Worm (Caenorhabditis elegans): ENCODE results near the gene F07G11.4.

ce11 chrV:7295270-7295669 is at the start of gene F07G11.4:
- no peak for TF ChIP-seq tlf-1 (GFP tag; optimal IDR thresholded peaks at IDR 0.05)
- TF ChIP-seq B0035.1 (tag; optimal IDR thresholded peaks at IDR 0.05), result no peak
- no peak for TF ChIP-seq pha-4 (tag; optimal IDR thresholded peaks at IDR 0.05)
- no peak for TF ChIP-seq mcd-1 (GFP tag; IDR thresholded peaks at IDR 0.05)
- TF ChIP-seq fkh-3 (tag; optimal IDR thresholded peaks at IDR 0.05), result no peak
- no peak for TF ChIP-seq lin-35 (GFP tag; optimal IDR thresholded peaks at IDR 0.05)
- TF ChIP-seq him-1 (tag; optimal IDR thresholded peaks at IDR 0.05), result no peak
- no peak for TF ChIP-seq ama-1 (optimal IDR thresholded peaks at IDR 0.05)
- no peak for TF ChIP-seq ama-1 (GFP tag; optimal IDR thresholded peaks at IDR 0.05)
- TF ChIP-seq lin-26 (GFP tag; IDR thresholded peaks at IDR 0.05), result no peak
